Fruit fly (Drosophila melanogaster) whole organism: Measurements from ENCODE around the gene CCKLR-17D3.

Experiments used
- CG8478 ChIP-seq: fragments of >200 bp; optimal IDR thresholded peaks from 2 replicates; lab custom pipeline; 2018; ENCODE audit warnings: inconsistent platforms
- psq ChIP-seq: fragments of >200 bp; optimal IDR thresholded peaks from 2 replicates; lab custom pipeline; 2017
- usp ChIP-seq: fragments of >200 bp; optimal IDR thresholded peaks from 2 replicates; lab custom pipeline; 2017; ENCODE audit warnings: missing biosample characterization, missing genetic modification characterization, mixed read lengths

dm6 chrX:18776976-18777925 lies 3.4 kb upstream of the CCKLR-17D3 start:
- TF ChIP-seq usp (GFP tag; lab: Kevin White, UChicago), result no peak
- no peak for TF ChIP-seq CG8478 (lab: Kevin White, UChicago)
- no peak for TF ChIP-seq psq (lab: Kevin White, UChicago)
